Worm (Caenorhabditis elegans): ENCODE data around the gene adah-1.

ce11 chrIV:7031019-7031418 is 7.0 kb downstream of the adah-1 start:
- TF ChIP-seq tbx-11 (GFP tag; IDR thresholded peaks at IDR 0.05) (no peak), ceh-36 (tag; optimal IDR thresholded peaks at IDR 0.05) (no peak), ama-1 (optimal IDR thresholded peaks at IDR 0.05) (no peak), ceh-13 (GFP tag; optimal IDR thresholded peaks at IDR 0.05) (no peak)

Measured in whole organism, early embryonic.